Fruit fly (Drosophila melanogaster) whole organism, embryonic: ENCODE data around the gene vkg.
A peak's percentile ranks its signal among the peaks of the same experiment; 100 is the strongest.

Experiments used
- B-H1 ChIP-seq: fragments of 200-800 bp; sonication (Bioruptor generic); IDR thresholded peaks from 3 replicates; pipeline ENCODE4 v1.3.6; 2022; ENCODE audit warnings: missing biosample characterization, missing genetic modification characterization
- BEAF-32 ChIP-seq: fragments of 200-800 bp; sonication (Bioruptor generic); optimal IDR thresholded peaks from 3 replicates; lab custom pipeline; 2017; ENCODE audit warnings: missing biosample characterization, missing genetic modification characterization, mild to moderate bottlenecking, moderate library complexity, missing genetic modification reagents
- CG12219 ChIP-seq: fragments of 200-800 bp; sonication (Bioruptor generic); optimal IDR thresholded peaks from 3 replicates; lab custom pipeline; 2018; ENCODE audit warnings: missing biosample characterization, mild to moderate bottlenecking, missing genetic modification characterization
- CG13624 ChIP-seq: fragments of 200-800 bp; sonication (Bioruptor generic); optimal IDR thresholded peaks from 2 replicates; lab custom pipeline; 2016; ENCODE audit warnings: missing biosample characterization, missing genetic modification characterization
- CG14710 ChIP-seq: fragments of 200-800 bp; sonication (Bioruptor generic); optimal IDR thresholded peaks from 3 replicates; lab custom pipeline; 2019; ENCODE audit warnings: missing biosample characterization, mild to moderate bottlenecking, missing genetic modification characterization, moderate library complexity
- CG14860 ChIP-seq: fragments of 200-800 bp; sonication (Bioruptor generic); IDR thresholded peaks from 3 replicates; pipeline ENCODE4 v1.3.6; 2022; ENCODE audit warnings: missing biosample characterization, missing genetic modification characterization; ENCODE audit not compliant: partially characterized antibody
- CG15696 ChIP-seq: fragments of 200-800 bp; sonication (Bioruptor generic); optimal IDR thresholded peaks from 2 replicates; lab custom pipeline; 2019; ENCODE audit warnings: missing biosample characterization, mild to moderate bottlenecking, missing genetic modification characterization, moderate library complexity
- CG17912 ChIP-seq: fragments of 200-800 bp; sonication (Bioruptor generic); optimal IDR thresholded peaks from 2 replicates; lab custom pipeline; 2018; ENCODE audit warnings: missing biosample characterization, mild to moderate bottlenecking, missing genetic modification characterization
- CG1832 ChIP-seq: fragments of 200-800 bp; sonication (Bioruptor generic); optimal IDR thresholded peaks from 2 replicates; lab custom pipeline; 2017; ENCODE audit warnings: missing biosample characterization, mild to moderate bottlenecking, missing genetic modification characterization, inconsistent platforms
- CG2875 ChIP-seq: fragments of 200-800 bp; sonication (Bioruptor generic); optimal IDR thresholded peaks from 2 replicates; lab custom pipeline; 2017; ENCODE audit warnings: missing biosample characterization, mild to moderate bottlenecking, missing genetic modification characterization, missing genetic modification reagents
- CG32767 ChIP-seq: fragments of 200-800 bp; sonication (Bioruptor generic); IDR thresholded peaks from 2 replicates; pipeline ENCODE4 v1.3.6; 2022; ENCODE audit warnings: missing biosample characterization, missing genetic modification characterization
- CG3281 ChIP-seq: fragments of 200-800 bp; sonication (Bioruptor generic); optimal IDR thresholded peaks from 3 replicates; lab custom pipeline; 2017; ENCODE audit warnings: missing biosample characterization, mild to moderate bottlenecking, missing genetic modification characterization
- CG33557 ChIP-seq: fragments of 200-800 bp; sonication (Bioruptor generic); optimal IDR thresholded peaks from 2 replicates; lab custom pipeline; 2019; ENCODE audit warnings: missing biosample characterization, mild to moderate bottlenecking, missing genetic modification characterization, moderate library complexity
- CG5245 ChIP-seq: fragments of 200-800 bp; sonication (Bioruptor generic); optimal IDR thresholded peaks from 3 replicates; lab custom pipeline; 2016; ENCODE audit warnings: missing biosample characterization, missing genetic modification characterization
- CG6254 ChIP-seq: fragments of 200-800 bp; sonication (Bioruptor generic); optimal IDR thresholded peaks from 3 replicates; lab custom pipeline; 2017; ENCODE audit warnings: mild to moderate bottlenecking, missing biosample characterization, missing genetic modification reagents, missing genetic modification characterization
- CG6813 ChIP-seq: fragments of 200-800 bp; sonication (Bioruptor generic); optimal IDR thresholded peaks from 2 replicates; lab custom pipeline; 2017; ENCODE audit warnings: missing biosample characterization, missing genetic modification characterization, mild to moderate bottlenecking, moderate library complexity, missing genetic modification reagents
- CG7372 ChIP-seq: fragments of 200-800 bp; sonication (Bioruptor generic); IDR thresholded peaks from 2 replicates; pipeline ENCODE4 v1.3.6; 2022; ENCODE audit warnings: missing biosample characterization, missing genetic modification characterization
- CG8359 ChIP-seq: fragments of 200-800 bp; sonication (Bioruptor generic); optimal IDR thresholded peaks from 2 replicates; lab custom pipeline; 2017; ENCODE audit warnings: missing biosample characterization, mild to moderate bottlenecking, missing genetic modification characterization, borderline replicate concordance
- CG9817 ChIP-seq: fragments of 200-800 bp; sonication (Bioruptor generic); optimal IDR thresholded peaks from 2 replicates; lab custom pipeline; 2018; ENCODE audit warnings: missing biosample characterization, mild to moderate bottlenecking, missing genetic modification characterization, moderate library complexity
- CG9932 ChIP-seq: fragments of 200-800 bp; sonication (Bioruptor generic); IDR thresholded peaks from 2 replicates; pipeline ENCODE4 v1.3.6; 2022; ENCODE audit warnings: missing biosample characterization, missing genetic modification characterization
- CTCF ChIP-seq: fragments of 200-800 bp; sonication (Bioruptor generic); optimal IDR thresholded peaks from 2 replicates; lab custom pipeline; 2017; ENCODE audit warnings: missing biosample characterization, mild to moderate bottlenecking, missing genetic modification characterization, moderate library complexity
- CoRest ChIP-seq: fragments of 200-800 bp; sonication (Bioruptor generic); optimal IDR thresholded peaks from 3 replicates; lab custom pipeline; 2018; ENCODE audit warnings: missing biosample characterization, mild to moderate bottlenecking, missing genetic modification characterization, moderate library complexity
- D ChIP-seq, 2 experiments: fragments of 200-800 bp in 1 of 2; fragments of >200 bp in 1 of 2; sonication (Bioruptor generic) in 1 of 2; optimal IDR thresholded peaks; 2 replicates in 1 of 2; 3 replicates in 1 of 2; lab custom pipeline; 2017; ENCODE audit warnings: mild to moderate bottlenecking in 1 of 2, missing biosample characterization in 1 of 2, missing genetic modification characterization in 1 of 2, missing genetic modification reagents in 1 of 2
- H15 ChIP-seq: fragments of 200-800 bp; sonication (Bioruptor generic); IDR thresholded peaks from 3 replicates; pipeline ENCODE4 v1.3.6; 2022; ENCODE audit warnings: missing biosample characterization, missing genetic modification characterization
- Med ChIP-seq: fragments of 200-800 bp; sonication (Bioruptor generic); peaks from one replicate; lab custom pipeline; 2016; ENCODE audit warnings: missing biosample characterization, missing genetic modification characterization, mild to moderate bottlenecking, inconsistent platforms, moderate library complexity
- Sry-β ChIP-seq: fragments of 200-800 bp; sonication (Bioruptor generic); optimal IDR thresholded peaks from 2 replicates; lab custom pipeline; 2018; ENCODE audit warnings: missing biosample characterization, mild to moderate bottlenecking, missing genetic modification characterization, moderate library complexity
- Trl ChIP-seq, 3 experiments: fragments of >200 bp in 2 of 3; fragments of 200-800 bp in 1 of 3; sonication (Bioruptor generic) in 1 of 3; optimal IDR thresholded peaks; 2 replicates in 1 of 3; 3 replicates in 2 of 3; lab custom pipeline; 2016 to 2017; ENCODE audit warnings: missing biosample characterization in 1 of 3, missing genetic modification characterization in 1 of 3
- abd-A ChIP-seq: fragments of 200-800 bp; sonication (Bioruptor generic); optimal IDR thresholded peaks from 3 replicates; lab custom pipeline; 2019; ENCODE audit warnings: missing biosample characterization, mild to moderate bottlenecking, missing genetic modification characterization, moderate library complexity
- ato ChIP-seq: fragments of 200-800 bp; sonication (Bioruptor generic); IDR thresholded peaks from 2 replicates; pipeline ENCODE4 v1.3.6; 2022; ENCODE audit warnings: missing biosample characterization, missing genetic modification characterization; ENCODE audit not compliant: partially characterized antibody
- br ChIP-seq: fragments of >200 bp; optimal IDR thresholded peaks from 2 replicates; lab custom pipeline; 2017
- chinmo ChIP-seq: fragments of 200-800 bp; sonication (Bioruptor generic); IDR thresholded peaks from 4 replicates; pipeline ENCODE4 v1.3.6; 2022; ENCODE audit warnings: missing biosample characterization, missing genetic modification characterization; ENCODE audit not compliant: partially characterized antibody
- crc ChIP-seq: fragments of 200-800 bp; sonication (Bioruptor generic); optimal IDR thresholded peaks from 2 replicates; lab custom pipeline; 2016; ENCODE audit warnings: missing biosample characterization, missing genetic modification characterization
- croc ChIP-seq: fragments of 200-800 bp; sonication (Bioruptor generic); conservative IDR thresholded peaks from 3 replicates; pipeline ENCODE4 v1.3.6; 2022; ENCODE audit warnings: missing biosample characterization, missing genetic modification characterization
- crp ChIP-seq, 2 experiments: fragments of 200-800 bp; sonication (Bioruptor generic); optimal IDR thresholded peaks; 2 replicates in 1 of 2; 3 replicates in 1 of 2; lab custom pipeline; 2017; ENCODE audit warnings: missing biosample characterization in 2 of 2, missing genetic modification characterization in 2 of 2, mild to moderate bottlenecking in 1 of 2, moderate library complexity in 1 of 2
- dan ChIP-seq: fragments of 200-800 bp; sonication (Bioruptor generic); IDR thresholded peaks from 2 replicates; pipeline ENCODE4 v1.3.6; 2022; ENCODE audit warnings: missing biosample characterization, missing genetic modification characterization
- dpn ChIP-seq, 2 experiments: fragments of 200-800 bp; sonication (Bioruptor generic); optimal IDR thresholded peaks; 3 replicates each; lab custom pipeline; 2016; ENCODE audit warnings: missing biosample characterization in 2 of 2, missing genetic modification characterization in 2 of 2
- exex ChIP-seq: fragments of 200-800 bp; sonication (Bioruptor generic); optimal IDR thresholded peaks from 4 replicates; lab custom pipeline; 2018; ENCODE audit warnings: missing biosample characterization, mild to moderate bottlenecking, missing genetic modification characterization, moderate library complexity
- fu2 ChIP-seq: fragments of 200-800 bp; sonication (Bioruptor generic); optimal IDR thresholded peaks from 2 replicates; lab custom pipeline; 2016; ENCODE audit warnings: missing biosample characterization, missing genetic modification characterization
- gfzf ChIP-seq: fragments of 200-800 bp; sonication (Bioruptor generic); optimal IDR thresholded peaks from 2 replicates; lab custom pipeline; 2016; ENCODE audit warnings: missing biosample characterization, mild to moderate bottlenecking, missing genetic modification characterization, moderate library complexity
- gsb-n ChIP-seq: fragments of 200-800 bp; sonication (Bioruptor generic); optimal IDR thresholded peaks from 3 replicates; lab custom pipeline; 2018; ENCODE audit warnings: missing biosample characterization, mild to moderate bottlenecking, missing genetic modification characterization
- ind ChIP-seq: fragments of 200-800 bp; sonication (Bioruptor generic); optimal IDR thresholded peaks from 3 replicates; lab custom pipeline; 2016; ENCODE audit warnings: missing biosample characterization, missing genetic modification characterization
- psq ChIP-seq: fragments of 200-800 bp; sonication (Bioruptor generic); optimal IDR thresholded peaks from 2 replicates; lab custom pipeline; 2017; ENCODE audit warnings: missing biosample characterization, missing genetic modification characterization
- pzg ChIP-seq: fragments of 200-800 bp; sonication (Bioruptor generic); optimal IDR thresholded peaks from 3 replicates; lab custom pipeline; 2018; ENCODE audit warnings: missing biosample characterization, mild to moderate bottlenecking, missing genetic modification characterization, moderate library complexity
- ranshi ChIP-seq: fragments of 200-800 bp; sonication (Bioruptor generic); IDR thresholded peaks from 2 replicates; pipeline ENCODE4 v1.3.6; 2022; ENCODE audit warnings: missing biosample characterization, missing genetic modification characterization
- repo ChIP-seq: fragments of 200-800 bp; sonication (Bioruptor generic); optimal IDR thresholded peaks from 2 replicates; lab custom pipeline; 2016; ENCODE audit warnings: missing biosample characterization, missing genetic modification characterization
- schlank ChIP-seq: fragments of 200-800 bp; sonication (Bioruptor generic); optimal IDR thresholded peaks from 2 replicates; lab custom pipeline; 2018; ENCODE audit warnings: missing biosample characterization, mild to moderate bottlenecking, missing genetic modification characterization
- sqz ChIP-seq: fragments of 200-800 bp; sonication (Bioruptor generic); optimal IDR thresholded peaks from 3 replicates; lab custom pipeline; 2018; ENCODE audit warnings: missing biosample characterization, mild to moderate bottlenecking, missing genetic modification characterization
- sug ChIP-seq: fragments of 200-800 bp; optimal IDR thresholded peaks from 2 replicates; lab custom pipeline; 2019; ENCODE audit warnings: missing biosample characterization, mild to moderate bottlenecking, missing genetic modification characterization, moderate library complexity
- usp ChIP-seq: fragments of >200 bp; optimal IDR thresholded peaks from 2 replicates; lab custom pipeline; 2017; ENCODE audit warnings: missing biosample characterization, missing genetic modification characterization

Gene vkg

DNA sequence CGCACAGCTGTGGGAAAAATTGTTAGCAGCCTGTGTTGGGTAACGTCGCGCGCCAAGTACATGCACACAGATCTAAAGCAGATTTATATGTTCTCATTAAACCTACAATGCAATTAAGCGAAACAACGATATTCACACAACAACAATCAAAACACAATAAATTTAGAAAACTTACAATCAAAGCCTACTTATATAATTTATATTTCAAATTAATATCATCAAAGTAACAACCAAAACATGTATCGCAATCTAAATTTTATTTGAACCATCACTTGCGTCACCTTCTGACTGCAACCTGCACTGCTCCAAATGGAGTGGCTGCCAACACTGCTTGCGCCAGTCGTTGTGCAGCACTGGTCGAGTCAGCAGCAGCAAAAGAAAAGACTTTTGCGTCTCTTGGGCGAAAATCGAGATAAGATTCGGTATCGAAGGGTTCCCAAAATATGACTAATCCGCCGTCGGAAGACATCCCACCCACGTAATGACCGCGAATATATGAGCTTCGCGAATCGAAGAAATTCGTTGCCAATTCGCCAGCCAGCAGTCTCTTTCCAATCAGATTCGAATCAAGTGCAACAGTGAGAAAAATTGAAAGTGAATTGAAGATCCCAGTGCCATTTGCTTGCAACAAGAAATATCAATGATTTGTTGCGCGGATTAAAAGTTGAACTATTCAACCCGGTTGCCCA is 46.6 kb downstream of the vkg start, which contains the start of the genes CG8892 and CG34126 (continued):
- TF ChIP-seq gfzf (GFP tag; lab: Kevin White, UChicago) (peak; percentile 28), sqz (peak; percentile 94), dpn (GFP tag; optimal IDR thresholded peaks at IDR 0.05; lab: Kevin White, UChicago) (peak; percentile 98), CG15696 (peak; percentile 98), ind (peak; percentile 99), CG33557 (GFP tag; lab: Kevin White, UChicago) (peak; percentile 97), ranshi (GFP tag; lab: Robert Waterston, UW) (peak; percentile 94), CG2875 (peak; percentile 91), CG8359 (peak; percentile 87), B-H1 (GFP tag; lab: Robert Waterston, UW) (peak; percentile 94), sug (tag; lab: Kevin White, UChicago) (peak; percentile 97), exex (peak; percentile 83), fu2 (GFP tag; lab: Kevin White, UChicago) (peak; percentile 96), psq (GFP tag; lab: Kevin White, UChicago) (peak; percentile 93), gsb-n (tag; lab: Kevin White, UChicago) (peak; percentile 93), D (optimal IDR thresholded peaks at IDR 0.05; lab: Kevin White, UChicago) (no peak), D (GFP tag; optimal IDR thresholded peaks at IDR 0.05; lab: Kevin White, UChicago) (peak; percentile 97), CG9817 (tag; lab: Kevin White, UChicago) (peak; percentile 98), dan (GFP tag; lab: Robert Waterston, UW) (peak; percentile 93), Trl (optimal IDR thresholded peaks at IDR 0.05; lab: Kevin White, UChicago) (peak in 1 of 2 experiments; percentile 5), Trl (GFP tag; optimal IDR thresholded peaks at IDR 0.05; lab: Kevin White, UChicago) (peak; percentile 98), br (lab: Kevin White, UChicago) (no peak), repo (peak; percentile 91), CG32767 (GFP tag; lab: Robert Waterston, UW) (peak; percentile 93), abd-A (tag; lab: Kevin White, UChicago) (peak; percentile 89), CG5245 (GFP tag; lab: Kevin White, UChicago) (peak; percentile 96), usp (no peak)

DNA sequence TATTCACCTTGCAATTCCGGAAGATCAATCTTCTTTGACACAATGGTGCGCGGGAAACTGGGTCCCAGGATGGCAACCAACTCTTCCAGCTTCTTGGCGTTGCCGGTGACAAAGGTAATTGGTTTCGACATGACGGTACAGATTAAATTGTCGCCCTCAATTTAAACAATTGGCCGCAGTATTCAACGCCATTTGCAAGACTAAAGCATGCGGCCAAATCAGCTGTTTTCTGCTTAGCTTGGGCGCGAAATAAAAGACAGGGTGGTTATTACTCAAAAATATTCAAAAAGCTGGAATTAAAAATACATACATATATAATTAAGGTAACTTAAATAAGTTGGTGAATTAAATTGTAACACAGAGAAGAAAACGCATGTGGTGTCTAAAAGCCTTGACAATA is 48.9 kb downstream of the vkg start, which contains the start of gene CG8891:
CG8891 (minus strand) TSS at position 242 of the 400 bp plus-strand sequence.
- no peak for TF ChIP-seq CG7372 (GFP tag; lab: Robert Waterston, UW)
- TF ChIP-seq CG6254: peak; percentile 97
- TF ChIP-seq croc: no peak
- no peak for TF ChIP-seq CoRest (tag; lab: Kevin White, UChicago)
- no peak for TF ChIP-seq CG9932 (GFP tag; lab: Robert Waterston, UW)
- peak in 1 of 2 experiments; percentile 83 for TF ChIP-seq crp (GFP tag; optimal IDR thresholded peaks at IDR 0.05; lab: Kevin White, UChicago)
- no peak for TF ChIP-seq crc (GFP tag; lab: Kevin White, UChicago)
- no peak for TF ChIP-seq CG17912 (GFP tag; lab: Kevin White, UChicago)
- no peak for TF ChIP-seq CG14710 (tag; lab: Kevin White, UChicago)
- no peak for TF ChIP-seq schlank (tag; lab: Kevin White, UChicago)
- no peak for TF ChIP-seq Sry-β (GFP tag; lab: Kevin White, UChicago)
- TF ChIP-seq H15 (GFP tag; lab: Robert Waterston, UW): no peak
- TF ChIP-seq CG6813 (GFP tag; lab: Kevin White, UChicago): no peak
- no peak for TF ChIP-seq CTCF (GFP tag; lab: Kevin White, UChicago)
- no peak for TF ChIP-seq ato
- no peak for TF ChIP-seq CG14860 (GFP tag; lab: Robert Waterston, UW)
- peak; percentile 83 for TF ChIP-seq CG3281 (GFP tag; lab: Kevin White, UChicago)
- peak; percentile 8 for TF ChIP-seq pzg (GFP tag; lab: Kevin White, UChicago)
- 0 out of 4 replicates have a peak, but pooled peaks have one; percentile 64 for TF ChIP-seq chinmo (GFP tag; lab: Robert Waterston, UW)
- TF ChIP-seq CG1832: no peak
- TF ChIP-seq CG13624: no peak
- TF ChIP-seq CG12219 (GFP tag; lab: Kevin White, UChicago): no peak
- peak; percentile 25 for TF ChIP-seq Med
- TF ChIP-seq BEAF-32: no peak
